Fruit fly (Drosophila melanogaster) whole organism, embryonic: ENCODE measurements around the gene Trxr1.

Source experiments
- Bdp1 ChIP-seq: fragments of 200-800 bp; sonication (Bioruptor generic); optimal IDR thresholded peaks from 3 replicates; lab custom pipeline; 2016; ENCODE audit warnings: missing biosample characterization, missing genetic modification characterization
- CG10274 ChIP-seq: fragments of 200-800 bp; sonication (Bioruptor generic); optimal IDR thresholded peaks from 3 replicates; lab custom pipeline; 2017; ENCODE audit warnings: missing biosample characterization, mild to moderate bottlenecking, missing genetic modification characterization
- CG10654 ChIP-seq: fragments of 200-800 bp; sonication (Bioruptor generic); optimal IDR thresholded peaks from 2 replicates; lab custom pipeline; 2016; ENCODE audit warnings: missing biosample characterization, missing genetic modification characterization
- CG11560 ChIP-seq: fragments of 200-800 bp; sonication (Bioruptor generic); IDR thresholded peaks from 3 replicates; pipeline ENCODE4 v1.3.6; 2022; ENCODE audit warnings: missing biosample characterization, missing genetic modification characterization
- CG13123 ChIP-seq: fragments of 200-800 bp; sonication (Bioruptor generic); optimal IDR thresholded peaks from 2 replicates; lab custom pipeline; 2016; ENCODE audit warnings: missing biosample characterization, missing genetic modification characterization
- CG15011 ChIP-seq: fragments of 200-800 bp; sonication (Bioruptor generic); optimal IDR thresholded peaks from 3 replicates; lab custom pipeline; 2018; ENCODE audit warnings: missing biosample characterization, mild to moderate bottlenecking, missing genetic modification characterization
- CG1602 ChIP-seq: fragments of 200-800 bp; sonication (Bioruptor generic); optimal IDR thresholded peaks from 3 replicates; lab custom pipeline; 2016; ENCODE audit warnings: missing biosample characterization, missing genetic modification characterization
- CG17802 ChIP-seq: fragments of 200-800 bp; sonication (Bioruptor generic); optimal IDR thresholded peaks from 2 replicates; lab custom pipeline; 2018; ENCODE audit warnings: missing biosample characterization, mild to moderate bottlenecking, missing genetic modification characterization, moderate library complexity
- CG18011 ChIP-seq: fragments of 200-800 bp; sonication (Bioruptor generic); optimal IDR thresholded peaks from 2 replicates; lab custom pipeline; 2017; ENCODE audit warnings: missing biosample characterization, missing genetic modification characterization, mild to moderate bottlenecking, moderate library complexity, missing genotype
- CG18476 ChIP-seq: fragments of 200-800 bp; sonication (Bioruptor generic); optimal IDR thresholded peaks from 2 replicates; lab custom pipeline; 2016; ENCODE audit warnings: missing biosample characterization, mild to moderate bottlenecking, missing genetic modification characterization
- CG2875 ChIP-seq: fragments of 200-800 bp; sonication (Bioruptor generic); optimal IDR thresholded peaks from 2 replicates; lab custom pipeline; 2017; ENCODE audit warnings: missing biosample characterization, mild to moderate bottlenecking, missing genetic modification characterization, missing genetic modification reagents
- CG31388 ChIP-seq: fragments of 200-800 bp; sonication (Bioruptor generic); optimal IDR thresholded peaks from 2 replicates; lab custom pipeline; 2016; ENCODE audit warnings: missing biosample characterization, missing genetic modification characterization
- CG32772 ChIP-seq: fragments of 200-800 bp; sonication (Bioruptor generic); IDR thresholded peaks from 2 replicates; pipeline ENCODE4 v1.3.6; 2022; ENCODE audit warnings: missing biosample characterization, missing genetic modification characterization
- CG33557 ChIP-seq: fragments of 200-800 bp; sonication (Bioruptor generic); optimal IDR thresholded peaks from 2 replicates; lab custom pipeline; 2019; ENCODE audit warnings: missing biosample characterization, mild to moderate bottlenecking, missing genetic modification characterization, moderate library complexity
- CG4282 ChIP-seq: fragments of 200-800 bp; sonication (Bioruptor generic); optimal IDR thresholded peaks from 2 replicates; lab custom pipeline; 2016; ENCODE audit warnings: missing biosample characterization, missing genetic modification characterization
- CG4404 ChIP-seq: fragments of 200-800 bp; sonication (Bioruptor generic); IDR thresholded peaks from 2 replicates; pipeline ENCODE4 v1.3.6; 2022; ENCODE audit warnings: missing biosample characterization, missing genetic modification characterization
- CG6683 ChIP-seq: fragments of 200-800 bp; sonication (Bioruptor generic); optimal IDR thresholded peaks from 2 replicates; lab custom pipeline; 2017; ENCODE audit warnings: missing biosample characterization, mild to moderate bottlenecking, missing genetic modification characterization, missing genetic modification reagents
- CG9609 ChIP-seq: fragments of 200-800 bp; sonication (Bioruptor generic); optimal IDR thresholded peaks from 3 replicates; lab custom pipeline; 2016; ENCODE audit warnings: missing biosample characterization, missing genetic modification characterization
- CG9932 ChIP-seq: fragments of 200-800 bp; sonication (Bioruptor generic); IDR thresholded peaks from 2 replicates; pipeline ENCODE4 v1.3.6; 2022; ENCODE audit warnings: missing biosample characterization, missing genetic modification characterization
- CoRest ChIP-seq: fragments of 200-800 bp; sonication (Bioruptor generic); optimal IDR thresholded peaks from 3 replicates; lab custom pipeline; 2018; ENCODE audit warnings: missing biosample characterization, mild to moderate bottlenecking, missing genetic modification characterization, moderate library complexity
- Dad ChIP-seq: fragments of 200-800 bp; sonication (Bioruptor generic); optimal IDR thresholded peaks from 3 replicates; lab custom pipeline; 2016; ENCODE audit warnings: missing biosample characterization, missing genetic modification characterization
- Dref ChIP-seq: fragments of 200-800 bp; sonication (Bioruptor generic); IDR thresholded peaks from 2 replicates; pipeline ENCODE4 v1.3.6; 2022; ENCODE audit warnings: missing biosample characterization, missing genetic modification characterization
- HLH54F ChIP-seq: fragments of 200-800 bp; sonication (Bioruptor generic); optimal IDR thresholded peaks from 3 replicates; lab custom pipeline; 2016; ENCODE audit warnings: missing biosample characterization, missing genetic modification characterization
- HmgD ChIP-seq: fragments of 200-800 bp; sonication (Bioruptor generic); optimal IDR thresholded peaks from 3 replicates; lab custom pipeline; 2016; ENCODE audit warnings: missing biosample characterization, missing genetic modification characterization
- Hmr ChIP-seq: fragments of 200-800 bp; sonication (Bioruptor generic); optimal IDR thresholded peaks from 3 replicates; lab custom pipeline; 2017; ENCODE audit warnings: mild to moderate bottlenecking, missing biosample characterization, missing genetic modification reagents, missing genetic modification characterization
- Hr51 ChIP-seq, 2 experiments: fragments of 200-800 bp; sonication (Bioruptor generic); optimal IDR thresholded peaks; 2 replicates in 1 of 2; 3 replicates in 1 of 2; lab custom pipeline; 2016 to 2018; ENCODE audit warnings: missing biosample characterization in 2 of 2, missing genetic modification characterization in 2 of 2, mild to moderate bottlenecking in 1 of 2, moderate library complexity in 1 of 2
- Lim3 ChIP-seq: fragments of 200-800 bp; sonication (Bioruptor generic); IDR thresholded peaks from 2 replicates; pipeline ENCODE4 v1.3.6; 2022; ENCODE audit warnings: missing biosample characterization, missing genetic modification characterization
- NK7.1 ChIP-seq: fragments of 200-800 bp; sonication (Bioruptor generic); optimal IDR thresholded peaks from 3 replicates; lab custom pipeline; 2016; ENCODE audit warnings: missing biosample characterization, missing genetic modification characterization
- Oli ChIP-seq: fragments of 200-800 bp; sonication (Bioruptor generic); optimal IDR thresholded peaks from 2 replicates; lab custom pipeline; 2018; ENCODE audit warnings: missing biosample characterization, mild to moderate bottlenecking, missing genetic modification characterization, moderate library complexity
- Six4 ChIP-seq: fragments of 200-800 bp; sonication (Bioruptor generic); optimal IDR thresholded peaks from 2 replicates; lab custom pipeline; 2016; ENCODE audit warnings: missing biosample characterization, missing genetic modification characterization
- Sox102F ChIP-seq: fragments of 200-800 bp; sonication (Bioruptor generic); optimal IDR thresholded peaks from 2 replicates; lab custom pipeline; 2018; ENCODE audit warnings: missing biosample characterization, mild to moderate bottlenecking, missing genetic modification characterization, moderate library complexity
- YL-1 ChIP-seq: fragments of 200-800 bp; sonication (Bioruptor generic); optimal IDR thresholded peaks from 3 replicates; lab custom pipeline; 2017; ENCODE audit warnings: missing biosample characterization, mild to moderate bottlenecking, missing genetic modification characterization
- amos ChIP-seq: fragments of 200-800 bp; sonication (Bioruptor generic); IDR thresholded peaks from 2 replicates; pipeline ENCODE4 v1.3.6; 2022; ENCODE audit warnings: missing biosample characterization, missing genetic modification characterization; ENCODE audit not compliant: partially characterized antibody
- ap ChIP-seq: fragments of 200-800 bp; sonication (Bioruptor generic); IDR thresholded peaks from 2 replicates; pipeline ENCODE4 v1.3.6; 2022; ENCODE audit warnings: missing biosample characterization, missing genetic modification characterization
- ash1 ChIP-seq: fragments of 200-800 bp; sonication (Bioruptor generic); optimal IDR thresholded peaks from 2 replicates; lab custom pipeline; 2018; ENCODE audit warnings: missing biosample characterization, mild to moderate bottlenecking, missing genetic modification characterization
- chm ChIP-seq: fragments of 200-800 bp; sonication (Bioruptor generic); IDR thresholded peaks from 2 replicates; pipeline ENCODE4 v1.3.6; 2022; ENCODE audit warnings: missing biosample characterization, missing genetic modification characterization
- fru ChIP-seq: fragments of >200 bp; optimal IDR thresholded peaks from 2 replicates; lab custom pipeline; 2017
- gem ChIP-seq: fragments of 200-800 bp; sonication (Bioruptor generic); optimal IDR thresholded peaks from 2 replicates; lab custom pipeline; 2019; ENCODE audit warnings: missing biosample characterization, mild to moderate bottlenecking, missing genetic modification characterization, moderate library complexity
- ind ChIP-seq: fragments of 200-800 bp; sonication (Bioruptor generic); optimal IDR thresholded peaks from 3 replicates; lab custom pipeline; 2016; ENCODE audit warnings: missing biosample characterization, missing genetic modification characterization
- kay ChIP-seq: fragments of 200-800 bp; sonication (Bioruptor generic); optimal IDR thresholded peaks from 2 replicates; lab custom pipeline; 2016; ENCODE audit warnings: missing biosample characterization, missing genetic modification characterization
- maf-S ChIP-seq: fragments of 200-800 bp; sonication (Bioruptor generic); optimal IDR thresholded peaks from 2 replicates; lab custom pipeline; 2016; ENCODE audit warnings: missing biosample characterization, missing genetic modification characterization
- odd ChIP-seq: fragments of 200-800 bp; sonication (Bioruptor generic); optimal IDR thresholded peaks from 2 replicates; lab custom pipeline; 2017; ENCODE audit warnings: missing biosample characterization, mild to moderate bottlenecking, missing genetic modification characterization
- pnt ChIP-seq: fragments of 200-800 bp; sonication (Bioruptor generic); optimal IDR thresholded peaks from 3 replicates; lab custom pipeline; 2016; ENCODE audit warnings: missing biosample characterization, missing genetic modification characterization
- sim ChIP-seq: fragments of 200-800 bp; sonication (Bioruptor generic); IDR thresholded peaks from 2 replicates; pipeline ENCODE4 v1.3.6; 2022; ENCODE audit warnings: missing biosample characterization, missing genetic modification characterization
- so ChIP-seq: fragments of 200-800 bp; sonication (Bioruptor generic); IDR thresholded peaks from 3 replicates; pipeline ENCODE4 v1.3.6; 2022; ENCODE audit warnings: missing biosample characterization, missing genetic modification characterization
- stwl ChIP-seq: fragments of 200-800 bp; sonication (Bioruptor generic); optimal IDR thresholded peaks from 3 replicates; lab custom pipeline; 2018; ENCODE audit warnings: missing biosample characterization, mild to moderate bottlenecking, missing genetic modification characterization, moderate library complexity
- trh ChIP-seq: fragments of 200-800 bp; sonication (Bioruptor generic); optimal IDR thresholded peaks from 2 replicates; lab custom pipeline; 2016; ENCODE audit warnings: missing biosample characterization, missing genetic modification characterization
- vvl ChIP-seq: fragments of 200-800 bp; sonication (Bioruptor generic); IDR thresholded peaks from 2 replicates; pipeline ENCODE4 v1.3.6; 2022; ENCODE audit warnings: missing biosample characterization, missing genetic modification characterization
- wek ChIP-seq: fragments of 200-800 bp; sonication (Bioruptor generic); optimal IDR thresholded peaks from 3 replicates; lab custom pipeline; 2018; ENCODE audit warnings: missing biosample characterization, mild to moderate bottlenecking, missing genetic modification characterization, moderate library complexity
- z ChIP-seq: fragments of 200-800 bp; sonication (Bioruptor generic); IDR thresholded peaks from 3 replicates; pipeline ENCODE4 v1.3.6; 2022; ENCODE audit warnings: missing biosample characterization, missing genetic modification characterization
- zfh1 ChIP-seq: fragments of 200-800 bp; sonication (Bioruptor generic); IDR thresholded peaks from 3 replicates; pipeline ENCODE4 v1.3.6; 2022; ENCODE audit warnings: missing biosample characterization, missing genetic modification characterization

Trxr1 gene

DNA sequence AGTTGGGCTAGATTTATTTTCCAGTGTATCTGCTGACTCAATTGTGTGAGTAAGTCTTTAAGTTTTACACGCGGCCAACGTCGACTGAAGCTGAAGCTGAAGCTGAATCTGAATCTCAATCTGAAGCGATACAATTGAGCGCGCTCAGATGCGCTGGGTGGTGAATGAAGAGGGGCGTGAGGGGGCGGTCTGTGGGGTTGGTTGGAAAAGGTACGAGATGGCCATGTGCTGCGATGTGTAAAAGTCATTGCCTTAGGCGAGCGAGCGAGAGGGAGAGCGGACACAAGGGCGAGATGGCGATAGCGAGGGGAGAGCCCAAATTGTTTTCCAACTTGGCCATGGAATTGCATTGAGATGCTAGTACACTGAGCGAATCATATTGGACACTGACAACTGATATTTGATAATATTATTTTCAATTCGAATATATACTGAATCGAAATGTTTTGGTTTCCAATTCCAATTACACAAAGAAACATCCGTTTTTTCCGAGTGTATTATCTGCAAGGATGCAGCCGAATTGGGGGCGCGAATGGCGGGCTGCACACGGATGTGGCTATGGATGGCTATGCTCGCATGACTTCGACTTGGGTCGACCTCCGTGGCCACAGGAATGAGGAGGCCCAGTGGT, 45.6 kb upstream of the Trxr1 start (continued):
- TF ChIP-seq ind (GFP tag; lab: Kevin White, UChicago) = peak; percentile 51
- no peak for TF ChIP-seq CG31388
- TF ChIP-seq sim (GFP tag; lab: Robert Waterston, UW) = peak; percentile 35; the same call in 1 of the 2 replicates
- peak; percentile 76; the same call in 2 of the 3 replicates for TF ChIP-seq z (GFP tag; lab: Robert Waterston, UW)
- TF ChIP-seq CG1602 (GFP tag; lab: Kevin White, UChicago) = peak; percentile 23
- TF ChIP-seq CG33557 = no peak
- no peak for TF ChIP-seq CG18476 (GFP tag; lab: Kevin White, UChicago)
- TF ChIP-seq fru (lab: Kevin White, UChicago) = no peak
- no peak for TF ChIP-seq CG15011 (GFP tag; lab: Kevin White, UChicago)
- no peak for TF ChIP-seq CG6683 (GFP tag; lab: Kevin White, UChicago)
- no peak for TF ChIP-seq amos
- TF ChIP-seq CG11560 (tag; lab: Robert Waterston, UW) = peak; percentile 52; the same call in 1 of the 3 replicates
- TF ChIP-seq Six4 (GFP tag; lab: Kevin White, UChicago) = no peak
- TF ChIP-seq Sox102F (GFP tag; lab: Kevin White, UChicago) = peak; percentile 62
- no peak for TF ChIP-seq stwl
- TF ChIP-seq CG13123 (GFP tag; lab: Kevin White, UChicago) = no peak
- no peak for TF ChIP-seq Dref
- no peak for TF ChIP-seq Lim3 (GFP tag; lab: Robert Waterston, UW)
- no peak for TF ChIP-seq ash1
- TF ChIP-seq CG17802 = peak; percentile 3
- no peak for TF ChIP-seq Dad
- TF ChIP-seq gem = peak; percentile 56
- no peak for TF ChIP-seq wek (GFP tag; lab: Kevin White, UChicago)
- TF ChIP-seq YL-1 (GFP tag; lab: Kevin White, UChicago) = no peak
- no peak for TF ChIP-seq CoRest (tag; lab: Kevin White, UChicago)
- TF ChIP-seq CG32772 (GFP tag; lab: Robert Waterston, UW) = peak; percentile 54; the same call in 1 of the 2 replicates
- TF ChIP-seq Hr51 (GFP tag; optimal IDR thresholded peaks at IDR 0.05; lab: Kevin White, UChicago) = peak in 1 of 2 experiments; percentile 57
- no peak for TF ChIP-seq odd
- TF ChIP-seq so (GFP tag; lab: Robert Waterston, UW) = 0 out of 3 replicates have a peak, but pooled peaks have one; percentile 28
- TF ChIP-seq HmgD = no peak
- no peak for TF ChIP-seq NK7.1 (GFP tag; lab: Kevin White, UChicago)
- TF ChIP-seq CG4404 = no peak
- no peak for TF ChIP-seq CG10274
- no peak for TF ChIP-seq kay (GFP tag; lab: Kevin White, UChicago)
- no peak for TF ChIP-seq Hmr (GFP tag; lab: Kevin White, UChicago)
- TF ChIP-seq pnt (GFP tag; lab: Kevin White, UChicago) = peak; percentile 29
- no peak for TF ChIP-seq Bdp1 (GFP tag; lab: Kevin White, UChicago)
- no peak for TF ChIP-seq CG9932 (GFP tag; lab: Robert Waterston, UW)
- peak; percentile 76 for TF ChIP-seq vvl
- peak; percentile 59 for TF ChIP-seq Oli (tag; lab: Kevin White, UChicago)
- TF ChIP-seq zfh1 (GFP tag; lab: Robert Waterston, UW) = peak; percentile 58; the same call in 1 of the 3 replicates
- TF ChIP-seq trh (GFP tag; lab: Kevin White, UChicago) = peak; percentile 11
- no peak for TF ChIP-seq CG18011 (GFP tag; lab: Kevin White, UChicago)
- TF ChIP-seq CG2875 (GFP tag; lab: Kevin White, UChicago) = peak; percentile 24
- TF ChIP-seq ap (GFP tag; lab: Robert Waterston, UW) = no peak
- TF ChIP-seq CG4282 (GFP tag; lab: Kevin White, UChicago) = no peak
- no peak for TF ChIP-seq CG9609 (GFP tag; lab: Kevin White, UChicago)
- peak; percentile 15 for TF ChIP-seq HLH54F
- TF ChIP-seq chm (GFP tag; lab: Robert Waterston, UW) = peak; percentile 79; the same call in 1 of the 2 replicates
- no peak for TF ChIP-seq maf-S (GFP tag; lab: Kevin White, UChicago)
- peak; percentile 1 for TF ChIP-seq CG10654 (GFP tag; lab: Kevin White, UChicago)
